Worm (Caenorhabditis elegans): ENCODE results near the gene T04A8.18.

DNA sequence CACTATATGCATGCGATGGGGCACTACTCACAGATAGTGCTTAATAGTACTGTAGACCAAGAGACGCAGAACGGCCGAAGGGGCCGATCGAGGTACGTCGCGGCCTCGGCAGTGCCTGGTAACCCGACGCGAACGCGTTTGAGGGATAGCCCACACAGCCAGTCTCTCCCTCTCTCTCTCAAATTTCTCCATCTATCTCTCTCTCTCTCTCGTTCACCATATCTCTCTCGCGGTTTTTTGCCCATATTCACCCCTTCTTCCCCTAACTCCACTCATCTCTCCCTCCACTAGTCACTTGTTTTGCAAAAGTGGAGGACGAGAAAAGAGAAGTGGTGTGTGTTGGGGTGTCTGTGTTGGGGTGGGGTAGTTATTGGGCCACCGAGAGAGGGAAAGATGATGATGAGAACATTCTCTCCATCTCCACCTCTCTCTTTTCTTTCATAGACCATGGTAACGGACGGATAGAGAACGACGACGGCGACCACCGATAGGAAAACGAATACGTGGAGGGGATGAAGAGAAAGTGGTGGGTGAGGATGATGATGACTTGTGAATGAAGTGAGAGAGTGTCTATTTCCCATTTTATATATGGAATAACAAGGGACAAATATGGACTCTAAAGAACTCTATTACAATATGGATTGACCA lies 42.1 kb upstream of the T04A8.18 start:
- TF ChIP-seq dpff-1 (tag; optimal IDR thresholded peaks at IDR 0.05) (no peak), cebp-2 (GFP tag; IDR thresholded peaks at IDR 0.05) (no peak), lag-1 (GFP tag; IDR thresholded peaks at IDR 0.05) (no peak), snpc-4 (GFP tag; optimal IDR thresholded peaks at IDR 0.05) (no peak), snpc-4 (tag; optimal IDR thresholded peaks at IDR 0.05) (no peak), unc-130 (GFP tag; optimal IDR thresholded peaks at IDR 0.05) (no peak), Y56A3A.18 (GFP tag; IDR thresholded peaks at IDR 0.05) (no peak)
